Fruit fly (Drosophila melanogaster): Measurements from ENCODE around the gene CG33287.

DNA sequence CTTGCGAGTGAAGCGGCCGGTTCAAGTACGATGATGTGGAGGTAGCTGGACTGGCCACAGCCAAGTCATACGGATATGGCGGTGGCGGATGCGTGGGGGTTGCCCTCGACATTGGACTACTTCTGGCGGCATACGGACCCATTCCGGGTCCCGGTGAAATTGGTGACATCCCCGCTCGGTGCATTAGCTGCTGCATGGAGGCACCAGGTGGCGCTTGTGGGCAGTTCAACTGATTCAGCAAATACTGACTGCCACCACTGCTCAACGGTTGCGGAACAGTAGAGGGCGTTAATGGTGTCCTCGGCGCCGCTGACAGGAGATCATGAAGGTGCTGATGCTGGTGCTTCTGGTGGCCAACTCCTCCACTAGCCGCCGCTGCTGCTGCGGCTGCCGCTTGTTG lies 29.2 kb upstream of the CG33287 start:
- TF ChIP-seq pan (optimal IDR thresholded peaks at IDR 0.05) (no peak), Dll (optimal IDR thresholded peaks at IDR 0.05) (no peak), CG8478 (optimal IDR thresholded peaks at IDR 0.05) (no peak), usp (GFP tag; optimal IDR thresholded peaks at IDR 0.05) (no peak), psq (optimal IDR thresholded peaks at IDR 0.05) (no peak), EcR (GFP tag; optimal IDR thresholded peaks at IDR 0.05) (no peak)
